Fruit fly (Drosophila melanogaster) whole organism, embryonic: Measurements from ENCODE around the gene CG14931.

Source experiments
- Atf-2 ChIP-seq: fragments of 200-800 bp; sonication (Bioruptor generic); optimal IDR thresholded peaks from 2 replicates; lab custom pipeline; 2016; ENCODE audit warnings: missing biosample characterization, missing genetic modification characterization
- Awh ChIP-seq: fragments of 200-800 bp; sonication (Bioruptor generic); IDR thresholded peaks from 2 replicates; pipeline ENCODE4, ENCODE4 v1.3.6; 2022; ENCODE audit warnings: missing biosample characterization, missing genetic modification characterization
- CG10267 ChIP-seq: fragments of 200-800 bp; sonication (Bioruptor generic); optimal IDR thresholded peaks from 2 replicates; lab custom pipeline; 2018; ENCODE audit warnings: missing biosample characterization, mild to moderate bottlenecking, missing genetic modification characterization, moderate library complexity
- CG10979 ChIP-seq: fragments of 200-800 bp; sonication (Bioruptor generic); optimal IDR thresholded peaks from 2 replicates; lab custom pipeline; 2018; ENCODE audit warnings: missing biosample characterization, mild to moderate bottlenecking, missing genetic modification characterization, moderate library complexity
- CG12236 ChIP-seq: fragments of 200-800 bp; sonication (Bioruptor generic); optimal IDR thresholded peaks from 2 replicates; lab custom pipeline; 2016; ENCODE audit warnings: missing biosample characterization, missing genetic modification characterization
- CG15011 ChIP-seq: fragments of 200-800 bp; sonication (Bioruptor generic); optimal IDR thresholded peaks from 3 replicates; lab custom pipeline; 2018; ENCODE audit warnings: missing biosample characterization, mild to moderate bottlenecking, missing genetic modification characterization
- CG15514 ChIP-seq: fragments of 200-800 bp; sonication (Bioruptor generic); optimal IDR thresholded peaks from 3 replicates; lab custom pipeline; 2017; ENCODE audit warnings: missing biosample characterization, missing genetic modification characterization, mild to moderate bottlenecking, moderate library complexity, missing genetic modification reagents
- CG17568 ChIP-seq: fragments of 200-800 bp; sonication (Bioruptor generic); optimal IDR thresholded peaks from 2 replicates; lab custom pipeline; 2018; ENCODE audit warnings: missing biosample characterization, mild to moderate bottlenecking, missing genetic modification characterization, moderate library complexity
- CG17612 ChIP-seq: fragments of 200-800 bp; sonication (Bioruptor generic); IDR thresholded peaks from 2 replicates; pipeline ENCODE4 v1.3.6; 2022; ENCODE audit warnings: missing biosample characterization, missing genetic modification characterization
- CG17829 ChIP-seq: fragments of 200-800 bp; optimal IDR thresholded peaks from 2 replicates; lab custom pipeline; 2019; ENCODE audit warnings: missing biosample characterization, mild to moderate bottlenecking, missing genetic modification characterization, moderate library complexity
- CG17912 ChIP-seq: fragments of 200-800 bp; sonication (Bioruptor generic); optimal IDR thresholded peaks from 2 replicates; lab custom pipeline; 2018; ENCODE audit warnings: missing biosample characterization, mild to moderate bottlenecking, missing genetic modification characterization
- CG18011 ChIP-seq: fragments of 200-800 bp; sonication (Bioruptor generic); optimal IDR thresholded peaks from 2 replicates; lab custom pipeline; 2017; ENCODE audit warnings: missing biosample characterization, missing genetic modification characterization, mild to moderate bottlenecking, moderate library complexity, missing genotype
- CG31441 ChIP-seq: fragments of 200-800 bp; sonication (Bioruptor generic); IDR thresholded peaks from 2 replicates; pipeline ENCODE4 v1.3.6; 2022; ENCODE audit warnings: missing biosample characterization, missing genetic modification characterization
- CG3281 ChIP-seq: fragments of 200-800 bp; sonication (Bioruptor generic); optimal IDR thresholded peaks from 3 replicates; lab custom pipeline; 2017; ENCODE audit warnings: missing biosample characterization, mild to moderate bottlenecking, missing genetic modification characterization
- CG34376 ChIP-seq: fragments of 200-800 bp; sonication (Bioruptor generic); optimal IDR thresholded peaks from 2 replicates; lab custom pipeline; 2018; ENCODE audit warnings: missing biosample characterization, mild to moderate bottlenecking, missing genetic modification characterization
- CG3847 ChIP-seq: fragments of 200-800 bp; sonication (Bioruptor generic); IDR thresholded peaks from 2 replicates; pipeline ENCODE4 v1.3.6; 2022; ENCODE audit warnings: missing biosample characterization, missing genetic modification characterization
- CG6813 ChIP-seq: fragments of 200-800 bp; sonication (Bioruptor generic); optimal IDR thresholded peaks from 2 replicates; lab custom pipeline; 2017; ENCODE audit warnings: missing biosample characterization, missing genetic modification characterization, mild to moderate bottlenecking, moderate library complexity, missing genetic modification reagents
- CG6854 ChIP-seq: fragments of 200-800 bp; sonication (Bioruptor generic); optimal IDR thresholded peaks from 3 replicates; lab custom pipeline; 2017; ENCODE audit warnings: missing biosample characterization, mild to moderate bottlenecking, missing genetic modification characterization
- CG8388 ChIP-seq: fragments of 200-800 bp; sonication (Bioruptor generic); optimal IDR thresholded peaks from 2 replicates; lab custom pipeline; 2019; ENCODE audit warnings: missing biosample characterization, mild to moderate bottlenecking, missing genetic modification characterization, moderate library complexity
- CG9609 ChIP-seq: fragments of 200-800 bp; sonication (Bioruptor generic); optimal IDR thresholded peaks from 3 replicates; lab custom pipeline; 2016; ENCODE audit warnings: missing biosample characterization, missing genetic modification characterization
- CG9876 ChIP-seq: fragments of 200-800 bp; sonication (Bioruptor generic); optimal IDR thresholded peaks from 2 replicates; lab custom pipeline; 2016; ENCODE audit warnings: missing biosample characterization, missing genetic modification characterization
- CrebB ChIP-seq: fragments of 200-800 bp; sonication (Bioruptor generic); optimal IDR thresholded peaks from 3 replicates; lab custom pipeline; 2018; ENCODE audit warnings: missing biosample characterization, mild to moderate bottlenecking, missing genetic modification characterization
- D19A ChIP-seq: fragments of 200-800 bp; optimal IDR thresholded peaks from 3 replicates; lab custom pipeline; 2019; ENCODE audit warnings: missing biosample characterization, mild to moderate bottlenecking, missing genetic modification characterization, moderate library complexity
- Dad ChIP-seq: fragments of 200-800 bp; sonication (Bioruptor generic); optimal IDR thresholded peaks from 3 replicates; lab custom pipeline; 2016; ENCODE audit warnings: missing biosample characterization, missing genetic modification characterization
- HHEX ChIP-seq: fragments of 200-800 bp; sonication (Bioruptor generic); optimal IDR thresholded peaks from 3 replicates; lab custom pipeline; 2017; ENCODE audit warnings: missing biosample characterization, mild to moderate bottlenecking, missing genetic modification characterization, missing genetic modification reagents
- Hr39 ChIP-seq: fragments of >200 bp; optimal IDR thresholded peaks from 2 replicates; lab custom pipeline; 2017
- MESR4 ChIP-seq: fragments of 200-800 bp; sonication (Bioruptor generic); optimal IDR thresholded peaks from 2 replicates; lab custom pipeline; 2018; ENCODE audit warnings: missing biosample characterization, mild to moderate bottlenecking, missing genetic modification characterization, moderate library complexity
- MTF-1 ChIP-seq: fragments of 200-800 bp; sonication (Bioruptor generic); optimal IDR thresholded peaks from 2 replicates; lab custom pipeline; 2018; ENCODE audit warnings: missing biosample characterization, mild to moderate bottlenecking, missing genetic modification characterization, borderline replicate concordance
- Mes4 ChIP-seq: fragments of 200-800 bp; sonication (Bioruptor generic); optimal IDR thresholded peaks from 2 replicates; lab custom pipeline; 2016; ENCODE audit warnings: missing biosample characterization, missing genetic modification characterization
- NC2α ChIP-seq: fragments of 200-800 bp; sonication (Bioruptor generic); optimal IDR thresholded peaks from 2 replicates; lab custom pipeline; 2016; ENCODE audit warnings: missing biosample characterization, missing genetic modification characterization
- NK7.1 ChIP-seq: fragments of 200-800 bp; sonication (Bioruptor generic); optimal IDR thresholded peaks from 3 replicates; lab custom pipeline; 2016; ENCODE audit warnings: missing biosample characterization, missing genetic modification characterization
- Pdp1 ChIP-seq, 2 experiments: fragments of 200-800 bp; sonication (Bioruptor generic); optimal IDR thresholded peaks; 3 replicates each; lab custom pipeline; 2016; ENCODE audit warnings: missing biosample characterization in 2 of 2, missing genetic modification characterization in 2 of 2, mild to moderate bottlenecking in 1 of 2, moderate library complexity in 1 of 2
- Poxn ChIP-seq: fragments of 200-800 bp; sonication (Bioruptor generic); IDR thresholded peaks from 2 replicates; pipeline ENCODE4 v1.3.6; 2022; ENCODE audit warnings: missing biosample characterization, missing genetic modification characterization
- Ptx1 ChIP-seq: fragments of 200-800 bp; sonication (Bioruptor generic); IDR thresholded peaks from 2 replicates; pipeline ENCODE4 v1.3.6; 2022; ENCODE audit warnings: missing biosample characterization, missing genetic modification characterization
- Rfx ChIP-seq: fragments of 200-800 bp; sonication (Bioruptor generic); IDR thresholded peaks from 2 replicates; pipeline ENCODE4 v1.3.6; 2022; ENCODE audit warnings: missing biosample characterization, missing genetic modification characterization
- bsh ChIP-seq, 2 experiments: fragments of 200-800 bp; sonication (Bioruptor generic); optimal IDR thresholded peaks; 2 replicates each; lab custom pipeline; 2017 to 2018; ENCODE audit warnings: mild to moderate bottlenecking in 2 of 2, missing biosample characterization in 2 of 2, missing genetic modification characterization in 2 of 2, moderate library complexity in 1 of 2
- cwo ChIP-seq: fragments of 200-800 bp; sonication (Bioruptor generic); optimal IDR thresholded peaks from 3 replicates; lab custom pipeline; 2017; ENCODE audit warnings: missing biosample characterization, missing genetic modification characterization, mild to moderate bottlenecking, moderate library complexity, missing genetic modification reagents
- dan ChIP-seq: fragments of 200-800 bp; sonication (Bioruptor generic); IDR thresholded peaks from 2 replicates; pipeline ENCODE4 v1.3.6; 2022; ENCODE audit warnings: missing biosample characterization, missing genetic modification characterization
- fd64A ChIP-seq: fragments of 200-800 bp; sonication (Bioruptor generic); optimal IDR thresholded peaks from 3 replicates; lab custom pipeline; 2018; ENCODE audit warnings: missing biosample characterization, mild to moderate bottlenecking, missing genetic modification characterization
- insv ChIP-seq, 2 experiments: fragments of 200-800 bp; sonication (Bioruptor generic); optimal IDR thresholded peaks; 3 replicates each; lab custom pipeline; 2016 to 2018; ENCODE audit warnings: missing biosample characterization in 2 of 2, missing genetic modification characterization in 2 of 2
- jumu ChIP-seq: fragments of 200-800 bp; sonication (Bioruptor generic); optimal IDR thresholded peaks from 3 replicates; lab custom pipeline; 2016; ENCODE audit warnings: missing biosample characterization, missing genetic modification characterization
- odd ChIP-seq: fragments of 200-800 bp; sonication (Bioruptor generic); optimal IDR thresholded peaks from 2 replicates; lab custom pipeline; 2017; ENCODE audit warnings: missing biosample characterization, mild to moderate bottlenecking, missing genetic modification characterization
- phol ChIP-seq: fragments of 200-800 bp; sonication (Bioruptor generic); optimal IDR thresholded peaks from 3 replicates; lab custom pipeline; 2018; ENCODE audit warnings: missing biosample characterization, mild to moderate bottlenecking, missing genetic modification characterization, moderate library complexity
- pnt ChIP-seq: fragments of 200-800 bp; sonication (Bioruptor generic); optimal IDR thresholded peaks from 3 replicates; lab custom pipeline; 2016; ENCODE audit warnings: missing biosample characterization, missing genetic modification characterization
- pum ChIP-seq: fragments of 200-800 bp; sonication (Bioruptor generic); optimal IDR thresholded peaks from 2 replicates; lab custom pipeline; 2016; ENCODE audit warnings: missing biosample characterization, missing genetic modification characterization
- pzg ChIP-seq: fragments of 200-800 bp; sonication (Bioruptor generic); optimal IDR thresholded peaks from 3 replicates; lab custom pipeline; 2018; ENCODE audit warnings: missing biosample characterization, mild to moderate bottlenecking, missing genetic modification characterization, moderate library complexity
- schlank ChIP-seq: fragments of 200-800 bp; sonication (Bioruptor generic); optimal IDR thresholded peaks from 2 replicates; lab custom pipeline; 2018; ENCODE audit warnings: missing biosample characterization, mild to moderate bottlenecking, missing genetic modification characterization
- scrt ChIP-seq: fragments of 200-800 bp; sonication (Bioruptor generic); optimal IDR thresholded peaks from 2 replicates; lab custom pipeline; 2018; ENCODE audit warnings: missing biosample characterization, mild to moderate bottlenecking, missing genetic modification characterization, moderate library complexity
- so ChIP-seq: fragments of 200-800 bp; sonication (Bioruptor generic); IDR thresholded peaks from 3 replicates; pipeline ENCODE4 v1.3.6; 2022; ENCODE audit warnings: missing biosample characterization, missing genetic modification characterization
- tx ChIP-seq: fragments of 200-800 bp; sonication (Bioruptor generic); optimal IDR thresholded peaks from 2 replicates; lab custom pipeline; 2016; ENCODE audit warnings: missing biosample characterization, missing genetic modification characterization
- wek ChIP-seq: fragments of 200-800 bp; sonication (Bioruptor generic); optimal IDR thresholded peaks from 3 replicates; lab custom pipeline; 2018; ENCODE audit warnings: missing biosample characterization, mild to moderate bottlenecking, missing genetic modification characterization, moderate library complexity
- yki ChIP-seq: fragments of >200 bp; optimal IDR thresholded peaks from 3 replicates; lab custom pipeline; 2018

Gene CG14931

DNA sequence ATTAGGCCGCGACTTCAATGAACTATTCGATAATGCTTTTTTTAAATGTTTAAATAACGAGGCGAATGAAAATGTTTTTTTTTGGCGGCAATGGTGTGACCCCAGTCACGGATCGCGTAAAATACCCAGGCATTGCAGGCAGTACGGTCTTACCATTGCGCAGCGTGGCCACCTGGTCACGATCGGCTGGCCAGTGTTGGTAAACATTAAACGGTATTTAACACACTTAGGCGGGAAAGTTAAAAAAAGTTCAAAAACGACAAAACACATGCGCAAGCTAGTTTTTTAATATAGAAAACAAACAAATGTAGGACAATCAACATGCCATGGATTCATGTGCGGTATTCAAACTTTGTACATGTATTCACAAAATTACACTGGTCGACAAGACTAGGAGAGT, 41.1 kb downstream of the CG14931 start, which contains the start of gene esc (continued):
- no peak for TF ChIP-seq MTF-1 (GFP tag; lab: Kevin White, UChicago)
- TF ChIP-seq Mes4 (GFP tag; lab: Kevin White, UChicago) = no peak
- no peak for TF ChIP-seq HHEX
- peak; percentile 27; the same call in 1 of the 2 replicates for TF ChIP-seq Ptx1 (GFP tag; lab: Robert Waterston, UW)
- no peak for TF ChIP-seq CG17912 (GFP tag; lab: Kevin White, UChicago)
- no peak for TF ChIP-seq CG17829 (tag; lab: Kevin White, UChicago)
- TF ChIP-seq MESR4 (GFP tag; lab: Kevin White, UChicago) = peak; percentile 35
- peak; percentile 49 for TF ChIP-seq CG9609 (GFP tag; lab: Kevin White, UChicago)
- TF ChIP-seq insv (GFP tag; optimal IDR thresholded peaks at IDR 0.05; lab: Kevin White, UChicago) = no peak
- no peak for TF ChIP-seq cwo (GFP tag; lab: Kevin White, UChicago)
- TF ChIP-seq schlank = no peak
- TF ChIP-seq Awh (GFP tag; lab: Robert Waterston, UW) = no peak
- no peak for TF ChIP-seq CG31441
- no peak for TF ChIP-seq D19A (tag; lab: Kevin White, UChicago)
- no peak for TF ChIP-seq CG10979 (tag; lab: Kevin White, UChicago)
- TF ChIP-seq pzg (GFP tag; lab: Kevin White, UChicago) = peak; percentile 96
- peak; percentile 22 for TF ChIP-seq CG9876 (GFP tag; lab: Kevin White, UChicago)
- TF ChIP-seq CG15011 = no peak
- no peak for TF ChIP-seq bsh (GFP tag; optimal IDR thresholded peaks at IDR 0.05; lab: Kevin White, UChicago)
- no peak for TF ChIP-seq NK7.1 (GFP tag; lab: Kevin White, UChicago)
- TF ChIP-seq Hr39 (lab: Kevin White, UChicago) = no peak
- no peak for TF ChIP-seq odd (GFP tag; lab: Kevin White, UChicago)
- TF ChIP-seq CG6854 (GFP tag; lab: Kevin White, UChicago) = no peak
- peak; percentile 74 for TF ChIP-seq Rfx (GFP tag; lab: Robert Waterston, UW)
- no peak for TF ChIP-seq fd64A
- TF ChIP-seq pum = peak; percentile 14
- no peak for TF ChIP-seq CG17568 (GFP tag; lab: Kevin White, UChicago)
- TF ChIP-seq so (GFP tag; lab: Robert Waterston, UW) = no peak
- no peak for TF ChIP-seq NC2α (GFP tag; lab: Kevin White, UChicago)
- no peak for TF ChIP-seq scrt (GFP tag; lab: Kevin White, UChicago)
- no peak for TF ChIP-seq CrebB (tag; lab: Kevin White, UChicago)
- no peak for TF ChIP-seq wek (GFP tag; lab: Kevin White, UChicago)
- TF ChIP-seq Dad (GFP tag; lab: Kevin White, UChicago) = no peak
- TF ChIP-seq phol (tag; lab: Kevin White, UChicago) = peak; percentile 49
- TF ChIP-seq tx (GFP tag; lab: Kevin White, UChicago) = peak; percentile 29
- no peak for TF ChIP-seq pnt (GFP tag; lab: Kevin White, UChicago)
- no peak for TF ChIP-seq Atf-2
- no peak for TF ChIP-seq yki (lab: Kevin White, UChicago)
- no peak for TF ChIP-seq Poxn
- peak; percentile 57 for TF ChIP-seq jumu (GFP tag; lab: Kevin White, UChicago)
- TF ChIP-seq CG12236 (GFP tag; lab: Kevin White, UChicago) = no peak
- TF ChIP-seq CG15514 (GFP tag; lab: Kevin White, UChicago) = peak; percentile 46
- TF ChIP-seq CG34376 (GFP tag; lab: Kevin White, UChicago) = no peak
- no peak for TF ChIP-seq dan (GFP tag; lab: Robert Waterston, UW)
- peak; percentile 97 for TF ChIP-seq CG10267
- no peak for TF ChIP-seq CG6813 (GFP tag; lab: Kevin White, UChicago)
- no peak for TF ChIP-seq CG17612 (GFP tag; lab: Robert Waterston, UW)
- peak; percentile 82 for TF ChIP-seq CG3847
- peak; percentile 41 for TF ChIP-seq CG18011 (GFP tag; lab: Kevin White, UChicago)
- no peak for TF ChIP-seq CG8388 (GFP tag; lab: Kevin White, UChicago)
- TF ChIP-seq CG3281 = no peak
- TF ChIP-seq Pdp1 (GFP tag; optimal IDR thresholded peaks at IDR 0.05; lab: Kevin White, UChicago) = peak in 1 of 2 experiments; percentile 30
